Fruit fly (Drosophila melanogaster) whole organism, embryonic: Measurements from ENCODE around the gene wit.

ENCODE experiments used
- Atf6 ChIP-seq: fragments of 200-800 bp; sonication (Bioruptor generic); IDR thresholded peaks from 2 replicates; pipeline ENCODE4 v1.3.6; 2022; ENCODE audit warnings: missing biosample characterization, missing genetic modification characterization
- Blimp-1 ChIP-seq: fragments of 200-800 bp; sonication (Bioruptor generic); optimal IDR thresholded peaks from 3 replicates; lab custom pipeline; 2018; ENCODE audit warnings: missing biosample characterization, missing genetic modification characterization, mild to moderate bottlenecking, moderate library complexity, missing genetic modification reagents
- C15 ChIP-seq: fragments of 200-800 bp; sonication (Bioruptor generic); IDR thresholded peaks from 3 replicates; pipeline ENCODE4 v1.3.6; 2022; ENCODE audit warnings: missing biosample characterization, missing genetic modification characterization
- CG12219 ChIP-seq: fragments of 200-800 bp; sonication (Bioruptor generic); optimal IDR thresholded peaks from 3 replicates; lab custom pipeline; 2018; ENCODE audit warnings: missing biosample characterization, mild to moderate bottlenecking, missing genetic modification characterization
- CG1233 ChIP-seq: fragments of 200-800 bp; sonication (Bioruptor generic); optimal IDR thresholded peaks from 4 replicates; lab custom pipeline; 2018; ENCODE audit warnings: missing biosample characterization, mild to moderate bottlenecking, missing genetic modification characterization
- CG13894 ChIP-seq: fragments of 200-800 bp; sonication (Bioruptor generic); optimal IDR thresholded peaks from 3 replicates; lab custom pipeline; 2018; ENCODE audit warnings: missing biosample characterization, mild to moderate bottlenecking, missing genetic modification characterization, moderate library complexity
- CG14050 ChIP-seq: fragments of 200-800 bp; sonication (Bioruptor generic); IDR thresholded peaks from 3 replicates; pipeline ENCODE4 v1.3.6; 2022; ENCODE audit warnings: missing biosample characterization, missing genetic modification characterization
- CG1602 ChIP-seq: fragments of 200-800 bp; sonication (Bioruptor generic); optimal IDR thresholded peaks from 3 replicates; lab custom pipeline; 2016; ENCODE audit warnings: missing biosample characterization, missing genetic modification characterization
- CG17802 ChIP-seq: fragments of 200-800 bp; sonication (Bioruptor generic); optimal IDR thresholded peaks from 2 replicates; lab custom pipeline; 2018; ENCODE audit warnings: missing biosample characterization, mild to moderate bottlenecking, missing genetic modification characterization, moderate library complexity
- CG1792 ChIP-seq: fragments of 200-800 bp; sonication (Bioruptor generic); optimal IDR thresholded peaks from 2 replicates; lab custom pipeline; 2016; ENCODE audit warnings: missing biosample characterization, missing genetic modification characterization
- CG2116 ChIP-seq: fragments of 200-800 bp; sonication (Bioruptor generic); optimal IDR thresholded peaks from 3 replicates; lab custom pipeline; 2018; ENCODE audit warnings: missing biosample characterization, mild to moderate bottlenecking, missing genetic modification characterization
- CG2889 ChIP-seq: fragments of 200-800 bp; sonication (Bioruptor generic); IDR thresholded peaks from 3 replicates; pipeline ENCODE4 v1.3.6; 2022; ENCODE audit warnings: missing biosample characterization, missing genetic modification characterization
- CG33557 ChIP-seq: fragments of 200-800 bp; sonication (Bioruptor generic); optimal IDR thresholded peaks from 2 replicates; lab custom pipeline; 2019; ENCODE audit warnings: missing biosample characterization, mild to moderate bottlenecking, missing genetic modification characterization, moderate library complexity
- CG34422 ChIP-seq: fragments of 200-800 bp; sonication (Bioruptor generic); IDR thresholded peaks from 3 replicates; pipeline ENCODE4 v1.3.6; 2022; ENCODE audit warnings: missing biosample characterization, missing genetic modification characterization
- CG4617 ChIP-seq: fragments of 200-800 bp; sonication (Bioruptor generic); optimal IDR thresholded peaks from 3 replicates; lab custom pipeline; 2016; ENCODE audit warnings: missing biosample characterization, missing genetic modification characterization, borderline replicate concordance
- CG4854 ChIP-seq: fragments of 200-800 bp; sonication (Bioruptor generic); optimal IDR thresholded peaks from 2 replicates; lab custom pipeline; 2016; ENCODE audit warnings: missing biosample characterization, missing genetic modification characterization, inconsistent platforms
- CG5953 ChIP-seq: fragments of 200-800 bp; sonication (Bioruptor generic); IDR thresholded peaks from 2 replicates; pipeline ENCODE4 v1.3.6; 2022; ENCODE audit warnings: missing biosample characterization, missing genetic modification characterization
- CG6272 ChIP-seq: fragments of 200-800 bp; sonication (Bioruptor generic); IDR thresholded peaks from 2 replicates; pipeline ENCODE4 v1.3.6; 2022; ENCODE audit warnings: missing biosample characterization, missing genetic modification characterization
- CG7786 ChIP-seq: fragments of 200-800 bp; sonication (Bioruptor generic); optimal IDR thresholded peaks from 2 replicates; lab custom pipeline; 2016; ENCODE audit warnings: missing biosample characterization, missing genetic modification characterization
- CG7963 ChIP-seq: fragments of 200-800 bp; sonication (Bioruptor generic); IDR thresholded peaks from 3 replicates; pipeline ENCODE4 v1.3.6; 2022; ENCODE audit warnings: missing biosample characterization, missing genetic modification characterization; ENCODE audit not compliant: partially characterized antibody
- Eip74EF ChIP-seq, 2 experiments: fragments of 200-800 bp in 1 of 2; fragments of >200 bp in 1 of 2; sonication (Bioruptor generic) in 1 of 2; optimal IDR thresholded peaks; 2 replicates each; lab custom pipeline; 2017 to 2019; ENCODE audit warnings: missing biosample characterization in 2 of 2, missing genetic modification characterization in 2 of 2, mild to moderate bottlenecking in 1 of 2, moderate library complexity in 1 of 2
- Hmr ChIP-seq: fragments of 200-800 bp; sonication (Bioruptor generic); optimal IDR thresholded peaks from 3 replicates; lab custom pipeline; 2017; ENCODE audit warnings: mild to moderate bottlenecking, missing biosample characterization, missing genetic modification reagents, missing genetic modification characterization
- NfI ChIP-seq: fragments of 200-800 bp; sonication (Bioruptor generic); optimal IDR thresholded peaks from 3 replicates; lab custom pipeline; 2018; ENCODE audit warnings: missing biosample characterization, mild to moderate bottlenecking, missing genetic modification characterization, moderate library complexity
- Poxn ChIP-seq: fragments of 200-800 bp; sonication (Bioruptor generic); IDR thresholded peaks from 2 replicates; pipeline ENCODE4 v1.3.6; 2022; ENCODE audit warnings: missing biosample characterization, missing genetic modification characterization
- TFAM ChIP-seq: fragments of 200-800 bp; sonication (Bioruptor generic); optimal IDR thresholded peaks from 2 replicates; lab custom pipeline; 2017; ENCODE audit warnings: missing biosample characterization, missing genetic modification characterization, inconsistent platforms
- Trl ChIP-seq, 3 experiments: fragments of >200 bp in 2 of 3; fragments of 200-800 bp in 1 of 3; sonication (Bioruptor generic) in 1 of 3; optimal IDR thresholded peaks; 2 replicates in 1 of 3; 3 replicates in 2 of 3; lab custom pipeline; 2016 to 2017; ENCODE audit warnings: missing biosample characterization in 1 of 3, missing genetic modification characterization in 1 of 3
- ap ChIP-seq: fragments of 200-800 bp; sonication (Bioruptor generic); IDR thresholded peaks from 2 replicates; pipeline ENCODE4 v1.3.6; 2022; ENCODE audit warnings: missing biosample characterization, missing genetic modification characterization
- ash1 ChIP-seq: fragments of 200-800 bp; sonication (Bioruptor generic); optimal IDR thresholded peaks from 2 replicates; lab custom pipeline; 2018; ENCODE audit warnings: missing biosample characterization, mild to moderate bottlenecking, missing genetic modification characterization
- bowl ChIP-seq: fragments of 200-800 bp; sonication (Bioruptor generic); IDR thresholded peaks from 2 replicates; pipeline ENCODE4 v1.3.6; 2022; ENCODE audit warnings: missing biosample characterization, missing genetic modification characterization
- chm ChIP-seq: fragments of 200-800 bp; sonication (Bioruptor generic); IDR thresholded peaks from 2 replicates; pipeline ENCODE4 v1.3.6; 2022; ENCODE audit warnings: missing biosample characterization, missing genetic modification characterization
- cwo ChIP-seq: fragments of 200-800 bp; sonication (Bioruptor generic); optimal IDR thresholded peaks from 3 replicates; lab custom pipeline; 2017; ENCODE audit warnings: missing biosample characterization, missing genetic modification characterization, mild to moderate bottlenecking, moderate library complexity, missing genetic modification reagents
- da ChIP-seq: fragments of 200-800 bp; sonication (Bioruptor generic); optimal IDR thresholded peaks from 2 replicates; lab custom pipeline; 2016; ENCODE audit warnings: missing biosample characterization, missing genetic modification characterization
- dati ChIP-seq: fragments of 200-800 bp; sonication (Bioruptor generic); IDR thresholded peaks from 2 replicates; pipeline ENCODE4 v1.3.6; 2022; ENCODE audit warnings: missing biosample characterization, missing genetic modification characterization
- dimm ChIP-seq: fragments of 200-800 bp; sonication (Bioruptor generic); IDR thresholded peaks from 2 replicates; pipeline ENCODE4 v1.3.6; 2022; ENCODE audit warnings: missing biosample characterization, missing genetic modification characterization
- ftz-f1 ChIP-seq: fragments of 200-800 bp; sonication (Bioruptor generic); optimal IDR thresholded peaks from 2 replicates; lab custom pipeline; 2016; ENCODE audit warnings: missing biosample characterization, missing genetic modification characterization
- hbn ChIP-seq: fragments of 200-800 bp; sonication (Bioruptor generic); IDR thresholded peaks from 2 replicates; pipeline ENCODE4 v1.3.6; 2022; ENCODE audit warnings: missing biosample characterization, missing genetic modification characterization; ENCODE audit not compliant: partially characterized antibody
- lbe ChIP-seq: fragments of 200-800 bp; sonication (Bioruptor generic); optimal IDR thresholded peaks from 2 replicates; lab custom pipeline; 2016; ENCODE audit warnings: missing biosample characterization, mild to moderate bottlenecking, missing genetic modification characterization
- mam ChIP-seq: fragments of 200-800 bp; sonication (Bioruptor generic); optimal IDR thresholded peaks from 3 replicates; lab custom pipeline; 2016; ENCODE audit warnings: missing biosample characterization, missing genetic modification characterization
- nau ChIP-seq: fragments of 200-800 bp; sonication (Bioruptor generic); optimal IDR thresholded peaks from 3 replicates; lab custom pipeline; 2017; ENCODE audit warnings: missing biosample characterization, mild to moderate bottlenecking, missing genetic modification characterization, missing genetic modification reagents
- pita ChIP-seq: fragments of 200-800 bp; sonication (Bioruptor generic); optimal IDR thresholded peaks from 2 replicates; lab custom pipeline; 2017; ENCODE audit warnings: missing biosample characterization, mild to moderate bottlenecking, missing genetic modification characterization
- sc ChIP-seq, 3 experiments: fragments of >200 bp in 2 of 3; fragments of 200-800 bp in 1 of 3; sonication (Bioruptor generic) in 1 of 3; optimal IDR thresholded peaks; 2 replicates in 2 of 3; 3 replicates in 1 of 3; lab custom pipeline; 2017; ENCODE audit warnings: mild to moderate bottlenecking in 1 of 3, missing biosample characterization in 1 of 3, missing genetic modification characterization in 1 of 3, missing genetic modification reagents in 1 of 3
- slbo ChIP-seq: fragments of 200-800 bp; sonication (Bioruptor generic); IDR thresholded peaks from 2 replicates; pipeline ENCODE4 v1.3.6; 2022; ENCODE audit warnings: missing biosample characterization, missing genetic modification characterization
- sob ChIP-seq: fragments of 200-800 bp; sonication (Bioruptor generic); IDR thresholded peaks from 2 replicates; pipeline ENCODE4 v1.3.6; 2022; ENCODE audit warnings: missing biosample characterization, missing genetic modification characterization
- tgo ChIP-seq: fragments of 200-800 bp; sonication (Bioruptor generic); IDR thresholded peaks from 3 replicates; pipeline ENCODE4 v1.3.6; 2022; ENCODE audit warnings: missing biosample characterization, missing genetic modification characterization
- tll ChIP-seq, 2 experiments: fragments of 200-800 bp in 1 of 2; fragments of >200 bp in 1 of 2; sonication (Bioruptor generic) in 1 of 2; optimal IDR thresholded peaks; 2 replicates each; lab custom pipeline; 2017 to 2019; ENCODE audit warnings: missing biosample characterization in 2 of 2, missing genetic modification characterization in 2 of 2, mild to moderate bottlenecking in 1 of 2, moderate library complexity in 1 of 2
- ttk ChIP-seq: fragments of 200-800 bp; sonication (Bioruptor generic); IDR thresholded peaks from 2 replicates; pipeline ENCODE4 v2.1.2; 2022; ENCODE audit warnings: missing biosample characterization, missing genetic modification characterization
- unc-4 ChIP-seq: fragments of 200-800 bp; sonication (Bioruptor generic); IDR thresholded peaks from 2 replicates; pipeline ENCODE4 v1.3.6; 2022; ENCODE audit warnings: missing biosample characterization, missing genetic modification characterization; ENCODE audit not compliant: partially characterized antibody
- usp ChIP-seq: fragments of >200 bp; optimal IDR thresholded peaks from 2 replicates; lab custom pipeline; 2017; ENCODE audit warnings: missing biosample characterization, missing genetic modification characterization

Gene wit

DNA sequence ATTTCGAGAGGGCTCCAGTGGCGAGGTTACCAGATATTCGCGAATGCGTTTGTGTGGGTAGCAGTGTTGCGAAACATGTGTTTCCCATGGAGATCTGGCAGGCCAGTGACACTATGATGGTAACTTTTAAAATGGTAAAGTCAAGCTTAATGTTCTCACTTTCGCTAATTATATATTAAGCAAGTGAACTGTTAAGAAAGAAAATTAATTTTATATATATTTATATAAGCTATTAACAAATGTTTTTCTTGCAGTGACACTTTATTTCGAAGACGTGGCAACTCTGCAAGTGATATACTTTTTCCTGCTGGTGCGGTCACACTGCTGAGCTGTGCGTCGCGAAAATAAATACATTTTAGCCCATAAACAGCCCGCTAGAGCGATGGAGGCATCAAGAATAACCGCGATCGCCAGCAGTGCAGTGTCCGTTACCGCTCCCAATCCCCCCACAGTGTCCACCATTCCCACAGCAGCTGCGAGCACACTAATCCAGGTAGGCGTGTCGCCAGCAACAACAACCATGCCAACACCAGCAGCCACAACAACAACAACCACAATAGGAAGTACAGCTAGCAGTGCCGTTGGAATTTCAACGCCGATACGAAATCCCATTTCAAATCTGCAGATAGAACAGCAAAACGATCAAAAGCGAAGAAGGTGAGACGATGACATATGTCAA is 31.1 kb downstream of the wit start, which contains the start of the genes CG11593 and Rcd5:
Gene CG11593, minus strand, starts transcription at position 236 of the 679 bp plus-strand sequence.
Gene Rcd5, plus strand, starts transcription at position 283 of the 679 bp plus-strand sequence.
- TF ChIP-seq dati (GFP tag; lab: Robert Waterston, UW) = no peak
- TF ChIP-seq CG1233 = peak; percentile 8
- TF ChIP-seq CG12219 (GFP tag; lab: Kevin White, UChicago) = no peak
- TF ChIP-seq nau (GFP tag; lab: Kevin White, UChicago) = no peak
- TF ChIP-seq tll (GFP tag; optimal IDR thresholded peaks at IDR 0.05; lab: Kevin White, UChicago) = peak in 1 of 2 experiments; percentile 11
- no peak for TF ChIP-seq CG1792
- TF ChIP-seq Atf6 (GFP tag; lab: Robert Waterston, UW) = peak; percentile 62
- peak; percentile 37 for TF ChIP-seq CG17802 (tag; lab: Kevin White, UChicago)
- TF ChIP-seq CG34422 (GFP tag; lab: Robert Waterston, UW) = peak; percentile 91
- TF ChIP-seq ap (GFP tag; lab: Robert Waterston, UW) = peak; percentile 40; the same call in 1 of the 2 replicates
- TF ChIP-seq C15 (GFP tag; lab: Robert Waterston, UW) = no peak; the same call in 2 of the 3 replicates
- no peak for TF ChIP-seq lbe (GFP tag; lab: Kevin White, UChicago)
- peak; percentile 27; the same call in 1 of the 2 replicates for TF ChIP-seq CG5953
- no peak for TF ChIP-seq usp
- TF ChIP-seq CG2889 (GFP tag; lab: Robert Waterston, UW) = peak; percentile 81
- TF ChIP-seq da (GFP tag; lab: Kevin White, UChicago) = no peak
- peak; percentile 62; the same call in 1 of the 3 replicates for TF ChIP-seq CG14050 (GFP tag; lab: Robert Waterston, UW)
- no peak for TF ChIP-seq pita (GFP tag; lab: Kevin White, UChicago)
- TF ChIP-seq Eip74EF (GFP tag; optimal IDR thresholded peaks at IDR 0.05; lab: Kevin White, UChicago) = no peak
- TF ChIP-seq bowl (GFP tag; lab: Robert Waterston, UW) = no peak
- peak; percentile 84 for TF ChIP-seq tgo
- peak; percentile 60; the same call in 1 of the 2 replicates for TF ChIP-seq Poxn (GFP tag; lab: Robert Waterston, UW)
- no peak for TF ChIP-seq TFAM (GFP tag; lab: Kevin White, UChicago)
- no peak for TF ChIP-seq hbn (GFP tag; lab: Robert Waterston, UW)
- TF ChIP-seq CG4854 (GFP tag; lab: Kevin White, UChicago) = no peak
- TF ChIP-seq dimm (GFP tag; lab: Robert Waterston, UW) = no peak
- peak; percentile 72 for TF ChIP-seq CG1602 (GFP tag; lab: Kevin White, UChicago)
- no peak for TF ChIP-seq CG13894 (tag; lab: Kevin White, UChicago)
- no peak for TF ChIP-seq CG33557 (GFP tag; lab: Kevin White, UChicago)
- TF ChIP-seq sob (GFP tag; lab: Robert Waterston, UW) = peak; percentile 86
- TF ChIP-seq CG7786 (GFP tag; lab: Kevin White, UChicago) = no peak
- TF ChIP-seq CG6272 = peak; percentile 90
- TF ChIP-seq mam (GFP tag; lab: Kevin White, UChicago) = peak; percentile 46
- no peak for TF ChIP-seq NfI
- no peak for TF ChIP-seq sc (optimal IDR thresholded peaks at IDR 0.05; lab: Kevin White, UChicago)
- TF ChIP-seq sc (GFP tag; optimal IDR thresholded peaks at IDR 0.05; lab: Kevin White, UChicago) = peak; percentile 31
- peak; percentile 96 for TF ChIP-seq CG4617 (GFP tag; lab: Kevin White, UChicago)
- peak; percentile 94 for TF ChIP-seq slbo (GFP tag; lab: Robert Waterston, UW)
- TF ChIP-seq ftz-f1 (GFP tag; lab: Kevin White, UChicago) = no peak
- TF ChIP-seq Hmr (GFP tag; lab: Kevin White, UChicago) = peak; percentile 80
- TF ChIP-seq ttk = peak; percentile 80
- no peak for TF ChIP-seq chm (GFP tag; lab: Robert Waterston, UW)
- no peak for TF ChIP-seq Blimp-1
- TF ChIP-seq CG2116 (GFP tag; lab: Kevin White, UChicago) = peak; percentile 70
- TF ChIP-seq CG7963 = no peak
- no peak for TF ChIP-seq ash1 (GFP tag; lab: Kevin White, UChicago)
- TF ChIP-seq cwo = no peak
- TF ChIP-seq unc-4 (GFP tag; lab: Robert Waterston, UW) = no peak
- no peak for TF ChIP-seq Trl (optimal IDR thresholded peaks at IDR 0.05; lab: Kevin White, UChicago)
- TF ChIP-seq Trl (GFP tag; optimal IDR thresholded peaks at IDR 0.05; lab: Kevin White, UChicago) = peak; percentile 22
